Worm (Caenorhabditis elegans): ENCODE measurements around the gene F46C5.10.
A peak's percentile ranks its signal among the peaks of the same experiment; 100 is the strongest.

The F46C5.10 gene

DNA sequence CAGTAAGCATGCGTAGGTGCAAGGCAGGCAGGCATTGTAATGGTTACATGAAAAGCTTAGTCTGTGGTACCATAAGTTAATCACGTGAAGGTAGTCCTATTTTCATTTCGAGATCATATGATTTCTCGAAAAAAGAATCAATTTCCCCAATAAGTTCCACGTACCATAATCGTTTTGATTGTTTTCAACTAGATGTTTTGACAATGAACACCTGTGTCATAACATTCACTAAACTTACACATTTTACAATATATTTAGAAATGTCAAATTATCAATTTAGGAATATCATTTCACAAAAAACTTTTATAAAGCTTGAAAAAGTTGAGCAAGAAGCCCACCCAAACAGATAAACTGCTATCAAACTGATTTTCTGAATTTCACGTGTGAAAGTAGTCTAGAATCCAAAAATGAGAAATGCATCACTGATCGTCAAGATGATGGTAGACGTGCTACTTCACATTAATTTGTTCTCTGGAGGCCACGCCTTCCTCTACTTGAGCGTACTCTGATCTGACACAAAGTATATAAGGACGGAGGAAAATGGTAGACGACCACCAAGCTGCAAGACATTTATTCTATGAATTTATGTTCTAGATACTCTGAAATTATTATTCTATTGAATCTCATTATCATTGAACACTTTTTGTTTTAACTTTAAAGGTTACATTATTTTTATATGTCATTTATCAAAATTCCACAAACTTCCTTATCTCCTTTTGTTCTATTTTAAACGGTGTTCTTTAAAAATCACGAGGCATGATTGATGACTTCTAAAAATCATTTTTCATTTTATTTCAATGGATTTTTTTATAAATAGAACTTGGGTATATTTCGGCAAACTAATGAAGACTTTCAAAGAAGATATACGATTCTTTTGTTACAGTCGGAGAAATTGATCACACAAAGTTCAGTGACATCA lies at the start of gene F46C5.10:
TSS of gene F46C5.10 (minus strand) at position 51 of the 919 bp plus-strand sequence.
- TF ChIP-seq sma-9 (GFP tag; optimal IDR thresholded peaks at IDR 0.05), result peak; percentile 40
- no peak for TF ChIP-seq sma-9 (tag; optimal IDR thresholded peaks at IDR 0.05)
- no peak for TF ChIP-seq ceh-16 (tag; optimal IDR thresholded peaks at IDR 0.05)
- TF ChIP-seq sem-4 (tag; optimal IDR thresholded peaks at IDR 0.05), result no peak
- TF ChIP-seq sma-3 (GFP tag; optimal IDR thresholded peaks at IDR 0.05), result peak; percentile 8
- TF ChIP-seq nhr-12 (tag; optimal IDR thresholded peaks at IDR 0.05), result no peak
- TF ChIP-seq lin-11 (tag; optimal IDR thresholded peaks at IDR 0.05), result no peak
- no peak for TF ChIP-seq blmp-1 (tag; optimal IDR thresholded peaks at IDR 0.05; ENCODE audit: insufficient read depth)
- TF ChIP-seq nhr-77 (tag; optimal IDR thresholded peaks at IDR 0.05), result no peak
- no peak for TF ChIP-seq unc-39 (tag; optimal IDR thresholded peaks at IDR 0.05)
- TF ChIP-seq fos-1 (tag; optimal IDR thresholded peaks at IDR 0.05), result no peak
- no peak for TF ChIP-seq skn-1 (tag; optimal IDR thresholded peaks at IDR 0.05)
- TF ChIP-seq elt-1 (tag; optimal IDR thresholded peaks at IDR 0.05), result no peak
- no peak for TF ChIP-seq unc-62 (GFP tag; optimal IDR thresholded peaks at IDR 0.05)
- no peak for TF ChIP-seq ama-1 (optimal IDR thresholded peaks at IDR 0.05)
- no peak for TF ChIP-seq unc-55 (GFP tag; optimal IDR thresholded peaks at IDR 0.05)
- no peak for TF ChIP-seq nhr-11 (tag; optimal IDR thresholded peaks at IDR 0.05)
- TF ChIP-seq elt-3 (tag; optimal IDR thresholded peaks at IDR 0.05), result no peak
- TF ChIP-seq alr-1 (tag; optimal IDR thresholded peaks at IDR 0.05), result no peak
- no peak for TF ChIP-seq Y55F3AM.14 (GFP tag; optimal IDR thresholded peaks at IDR 0.05)
- no peak for TF ChIP-seq R02D3.7 (tag; optimal IDR thresholded peaks at IDR 0.05)
- TF ChIP-seq nhr-25 (tag; optimal IDR thresholded peaks at IDR 0.05), result peak; percentile 84
- peak; percentile 14 for TF ChIP-seq lin-13 (GFP tag; optimal IDR thresholded peaks at IDR 0.05)
- TF ChIP-seq dmd-4 (tag; optimal IDR thresholded peaks at IDR 0.05), result no peak
- no peak for TF ChIP-seq nhr-10 (tag; optimal IDR thresholded peaks at IDR 0.05)
- no peak for TF ChIP-seq peb-1 (tag; optimal IDR thresholded peaks at IDR 0.05)
- no peak for TF ChIP-seq aly-2 (tag; optimal IDR thresholded peaks at IDR 0.05)
- TF ChIP-seq ceh-82 (tag; optimal IDR thresholded peaks at IDR 0.05), result no peak
- TF ChIP-seq lsy-2 (tag; optimal IDR thresholded peaks at IDR 0.05), result peak in 1 of 2 experiments; percentile 38
- TF ChIP-seq ztf-11 (tag; optimal IDR thresholded peaks at IDR 0.05), result no peak
- TF ChIP-seq nhr-23 (tag; optimal IDR thresholded peaks at IDR 0.05), result no peak
- TF ChIP-seq egl-27 (tag; optimal IDR thresholded peaks at IDR 0.05), result no peak
- no peak for TF ChIP-seq mdl-1 (tag; optimal IDR thresholded peaks at IDR 0.05)
- peak; percentile 67 for TF ChIP-seq nhr-21 (tag; optimal IDR thresholded peaks at IDR 0.05)
- no peak for TF ChIP-seq ZK546.5 (tag; optimal IDR thresholded peaks at IDR 0.05)
- no peak for TF ChIP-seq crh-2 (tag; optimal IDR thresholded peaks at IDR 0.05)
- no peak for TF ChIP-seq lin-39 (tag; optimal IDR thresholded peaks at IDR 0.05)
- TF ChIP-seq nhr-129 (tag; optimal IDR thresholded peaks at IDR 0.05), result no peak
- TF ChIP-seq mbf-1 (tag; optimal IDR thresholded peaks at IDR 0.05), result no peak

DNA sequence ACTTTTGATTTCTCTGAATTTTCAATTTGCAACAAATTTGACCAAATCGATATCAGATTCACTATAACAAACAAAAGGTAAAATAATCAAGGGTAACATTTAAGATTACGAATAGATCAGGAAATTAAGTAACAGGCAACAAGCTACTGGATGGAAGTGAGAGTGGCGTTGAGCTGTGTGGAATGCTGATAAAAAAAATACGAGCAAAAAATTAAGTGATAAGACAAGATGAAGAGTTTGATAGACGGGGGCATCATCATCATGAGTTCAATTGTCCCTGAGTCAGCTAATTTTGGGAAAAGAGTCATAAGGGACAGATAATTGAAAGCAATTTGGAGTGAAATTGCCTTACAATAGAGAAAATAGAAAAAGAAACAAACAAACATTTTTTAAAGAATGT lies 48.0 kb upstream of the F46C5.10 start:
- TF ChIP-seq dmd-4 (tag; optimal IDR thresholded peaks at IDR 0.05) (no peak), nhr-21 (tag; optimal IDR thresholded peaks at IDR 0.05) (no peak), crh-2 (tag; optimal IDR thresholded peaks at IDR 0.05) (peak; percentile 9), fos-1 (tag; optimal IDR thresholded peaks at IDR 0.05) (peak; percentile 93)

DNA sequence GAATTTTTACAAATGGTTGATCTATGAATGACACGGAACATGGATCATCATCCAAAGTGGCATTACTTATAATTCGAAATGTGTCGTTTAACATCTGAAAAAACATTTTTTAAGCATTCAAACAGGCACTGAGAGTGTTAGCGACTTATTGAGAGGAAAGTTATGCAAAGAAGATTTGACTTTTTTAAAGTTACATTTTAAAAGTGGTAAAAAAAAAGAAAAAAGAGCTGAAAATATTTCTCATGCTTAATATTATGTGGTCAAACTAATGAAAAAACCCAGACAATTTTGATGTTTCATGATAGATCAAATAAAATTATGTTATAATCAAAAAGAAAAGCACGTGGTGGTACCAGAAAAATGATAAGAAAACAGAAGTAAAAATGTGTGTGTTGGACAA lies 46.2 kb upstream of the F46C5.10 start, which contains the start of gene npr-20:
TSS of gene npr-20 (minus strand) at position 101 of the 400 bp plus-strand sequence.
- TF ChIP-seq egl-27 (tag; optimal IDR thresholded peaks at IDR 0.05) (no peak), lin-13 (GFP tag; optimal IDR thresholded peaks at IDR 0.05) (no peak), sem-4 (tag; optimal IDR thresholded peaks at IDR 0.05) (no peak), ZK546.5 (tag; optimal IDR thresholded peaks at IDR 0.05) (no peak), nhr-21 (tag; optimal IDR thresholded peaks at IDR 0.05) (no peak)
